Worm (Caenorhabditis elegans) whole organism, L1 larva: ENCODE measurements around the gene anoh-2.

Experiments used
- C16A3.4 ChIP-seq: fragments of 150-350 bp; optimal IDR thresholded peaks from 2 replicates; lab custom pipeline; 2014; ENCODE audit warnings: missing biosample characterization, missing genetic modification characterization
- C34B4.2 ChIP-seq: sonication (generic microtip); optimal IDR thresholded peaks from 2 replicates; lab custom pipeline; 2017; ENCODE audit warnings: mild to moderate bottlenecking, missing genetic modification characterization, missing compliant biosample characterization
- F16B12.6 ChIP-seq: fragments of 150-350 bp; optimal IDR thresholded peaks from 2 replicates; lab custom pipeline; 2014; ENCODE audit warnings: missing biosample characterization, missing genetic modification characterization
- aly-2 ChIP-seq: fragments of 150-350 bp; optimal IDR thresholded peaks from 2 replicates; lab custom pipeline; 2014; ENCODE audit warnings: missing biosample characterization, missing genetic modification characterization
- blmp-1 ChIP-seq: fragments of 150-350 bp; optimal IDR thresholded peaks from 2 replicates; lab custom pipeline; 2014; ENCODE audit warnings: missing biosample characterization, missing genetic modification characterization
- ceh-63 ChIP-seq: fragments of 200-800 bp; sonication (Bioruptor generic); optimal IDR thresholded peaks from 2 replicates; lab custom pipeline; 2018; ENCODE audit warnings: mild to moderate bottlenecking, missing genetic modification characterization, missing compliant biosample characterization
- ceh-8 ChIP-seq: fragments of 200-800 bp; sonication (Bioruptor generic); optimal IDR thresholded peaks from 2 replicates; lab custom pipeline; 2018; ENCODE audit warnings: mild to moderate bottlenecking, missing genetic modification characterization, moderate library complexity, missing compliant biosample characterization
- ceh-88 ChIP-seq: fragments of 200-800 bp; sonication (Bioruptor generic); IDR thresholded peaks from 2 replicates; pipeline ENCODE4 v1.3.6; 2022; ENCODE audit warnings: missing genetic modification characterization, missing compliant biosample characterization
- ceh-90 ChIP-seq: sonication (generic microtip); optimal IDR thresholded peaks from 2 replicates; lab custom pipeline; 2016; ENCODE audit warnings: missing genetic modification characterization, missing compliant biosample characterization
- dpl-1 ChIP-seq, 3 experiments: fragments of 150-350 bp in 2 of 3; sonication (generic microtip) in 1 of 3; optimal IDR thresholded peaks; 2 replicates each; lab custom pipeline; 2014 to 2017; ENCODE audit warnings: missing biosample characterization in 3 of 3, missing genetic modification characterization in 3 of 3, missing genetic modification reagents in 3 of 3
- dsc-1 ChIP-seq: sonication (generic microtip); optimal IDR thresholded peaks from 2 replicates; lab custom pipeline; 2016; ENCODE audit warnings: mild to moderate bottlenecking, missing genetic modification characterization, missing compliant biosample characterization
- efl-1 ChIP-seq, 4 experiments: fragments of 150-350 bp; optimal IDR thresholded peaks in 3 of 4; peaks in 1 of 4; 1 replicate in 1 of 4; 2 replicates in 3 of 4; lab custom pipeline; 2014; ENCODE audit warnings: missing biosample characterization in 2 of 4, missing genetic modification characterization in 2 of 4, missing genetic modification reagents in 2 of 4
- egl-13 ChIP-seq: sonication (generic microtip); optimal IDR thresholded peaks from 2 replicates; lab custom pipeline; 2016; ENCODE audit warnings: missing genotype, missing genetic modification reagents, missing genetic modification characterization, missing compliant biosample characterization
- elt-2 ChIP-seq: sonication (generic microtip); optimal IDR thresholded peaks from 2 replicates; lab custom pipeline; 2016; ENCODE audit warnings: missing genetic modification characterization, mild to moderate bottlenecking, inconsistent platforms, missing compliant biosample characterization, missing genetic modification reagents
- elt-3 ChIP-seq, 6 experiments: fragments of 150-350 bp in 1 of 6; sonication (generic microtip); optimal IDR thresholded peaks; 2 replicates each; lab custom pipeline; 2017 to 2018; ENCODE audit warnings: missing biosample characterization in 6 of 6, missing genetic modification characterization in 6 of 6, inconsistent platforms in 1 of 6
- fkh-4 ChIP-seq: sonication (generic microtip); optimal IDR thresholded peaks from 2 replicates; lab custom pipeline; 2016; ENCODE audit warnings: missing compliant biosample characterization, missing genetic modification characterization, borderline replicate concordance
- fkh-8 ChIP-seq: sonication (generic microtip); optimal IDR thresholded peaks from 2 replicates; lab custom pipeline; 2016; ENCODE audit warnings: mild to moderate bottlenecking, missing genetic modification characterization, missing compliant biosample characterization
- grh-1 ChIP-seq: fragments of 200-800 bp; sonication (Bioruptor generic); IDR thresholded peaks from 2 replicates; pipeline ENCODE4 v1.3.6; 2022; ENCODE audit warnings: missing genetic modification reagents, missing genetic modification characterization, missing compliant biosample characterization
- hlh-17 ChIP-seq: fragments of 200-800 bp; sonication (Bioruptor generic); optimal IDR thresholded peaks from 2 replicates; lab custom pipeline; 2018; ENCODE audit warnings: missing genetic modification characterization, mild to moderate bottlenecking, missing compliant biosample characterization, moderate library complexity, borderline replicate concordance
- hlh-4 ChIP-seq: sonication (generic microtip); optimal IDR thresholded peaks from 2 replicates; lab custom pipeline; 2016; ENCODE audit warnings: mild to moderate bottlenecking, missing genetic modification characterization, missing compliant biosample characterization
- hpl-2 ChIP-seq: fragments of 150-350 bp; optimal IDR thresholded peaks from 2 replicates; lab custom pipeline; 2014; ENCODE audit warnings: missing biosample characterization, missing genetic modification reagents, missing genetic modification characterization
- irx-1 ChIP-seq: sonication (generic microtip); optimal IDR thresholded peaks from 2 replicates; lab custom pipeline; 2016; ENCODE audit warnings: missing genetic modification characterization, missing compliant biosample characterization
- isw-1 ChIP-seq: fragments of 200-800 bp; sonication (Bioruptor generic); IDR thresholded peaks from 2 replicates; pipeline ENCODE4 v1.3.6; 2022; ENCODE audit warnings: missing genetic modification characterization, missing compliant biosample characterization
- jun-1 ChIP-seq: fragments of 150-350 bp; optimal IDR thresholded peaks from 2 replicates; lab custom pipeline; 2014; ENCODE audit warnings: missing biosample characterization, missing genetic modification reagents, missing genetic modification characterization
- lin-14 ChIP-seq: fragments of 200-800 bp; sonication (Bioruptor generic); optimal IDR thresholded peaks from 2 replicates; lab custom pipeline; 2018; ENCODE audit warnings: mild to moderate bottlenecking, missing genetic modification characterization, moderate library complexity, missing compliant biosample characterization
- lin-35 ChIP-seq, 2 experiments: fragments of 150-350 bp; optimal IDR thresholded peaks; 2 replicates each; lab custom pipeline; 2014; ENCODE audit warnings: missing biosample characterization in 2 of 2, missing genetic modification characterization in 2 of 2, missing genetic modification reagents in 2 of 2
- lin-39 ChIP-seq: fragments of 150-350 bp; optimal IDR thresholded peaks from 2 replicates; lab custom pipeline; 2014; ENCODE audit warnings: missing biosample characterization, missing genetic modification reagents, missing genetic modification characterization
- mab-9 ChIP-seq: fragments of 200-800 bp; sonication (Bioruptor generic); IDR thresholded peaks from 2 replicates; pipeline ENCODE4 v1.3.6; 2022; ENCODE audit warnings: missing genetic modification reagents, missing genetic modification characterization, missing compliant biosample characterization
- mdl-1 ChIP-seq, 2 experiments: fragments of 150-350 bp; optimal IDR thresholded peaks; 2 replicates each; lab custom pipeline; 2014 to 2017; ENCODE audit warnings: missing biosample characterization in 2 of 2, missing genetic modification characterization in 2 of 2, inconsistent platforms in 1 of 2
- mef-2 ChIP-seq: fragments of 150-350 bp; optimal IDR thresholded peaks from 2 replicates; lab custom pipeline; 2014; ENCODE audit warnings: missing biosample characterization, missing genetic modification characterization
- nhr-12 ChIP-seq: sonication (generic microtip); optimal IDR thresholded peaks from 2 replicates; lab custom pipeline; 2017; ENCODE audit warnings: missing biosample characterization, missing genetic modification characterization
- nhr-19 ChIP-seq: fragments of 200-800 bp; sonication (Bioruptor generic); conservative IDR thresholded peaks from 2 replicates; pipeline ENCODE4 v1.3.6; 2022; ENCODE audit warnings: missing genetic modification characterization, missing compliant biosample characterization
- nhr-20 ChIP-seq: sonication (generic microtip); optimal IDR thresholded peaks from 2 replicates; lab custom pipeline; 2016; ENCODE audit warnings: mild to moderate bottlenecking, missing genetic modification characterization, missing compliant biosample characterization
- nhr-47 ChIP-seq: sonication (generic microtip); optimal IDR thresholded peaks from 2 replicates; lab custom pipeline; 2016; ENCODE audit warnings: mild to moderate bottlenecking, missing genetic modification characterization, moderate library complexity, missing compliant biosample characterization
- nhr-71 ChIP-seq: sonication (generic microtip); optimal IDR thresholded peaks from 2 replicates; lab custom pipeline; 2016; ENCODE audit warnings: mild to moderate bottlenecking, missing genetic modification characterization, moderate library complexity, missing compliant biosample characterization
- nhr-85 ChIP-seq: sonication (generic microtip); peaks from one replicate; lab custom pipeline; 2016; ENCODE audit warnings: missing genetic modification characterization, inconsistent platforms, missing compliant biosample characterization
- nhr-90 ChIP-seq: sonication (generic microtip); optimal IDR thresholded peaks from 2 replicates; lab custom pipeline; 2016; ENCODE audit warnings: mild to moderate bottlenecking, missing genetic modification characterization, missing compliant biosample characterization; ENCODE audit not compliant: poor library complexity
- pax-3 ChIP-seq: fragments of 200-800 bp; sonication (Bioruptor generic); optimal IDR thresholded peaks from 2 replicates; lab custom pipeline; 2018; ENCODE audit warnings: mild to moderate bottlenecking, missing genetic modification characterization, moderate library complexity, missing compliant biosample characterization
- snu-23 ChIP-seq: sonication (generic microtip); optimal IDR thresholded peaks from 2 replicates; lab custom pipeline; 2016; ENCODE audit warnings: missing genetic modification characterization, missing compliant biosample characterization
- sox-4 ChIP-seq: sonication (generic microtip); optimal IDR thresholded peaks from 2 replicates; lab custom pipeline; 2016; ENCODE audit warnings: missing genetic modification characterization, missing compliant biosample characterization
- tbx-2 ChIP-seq: sonication (generic microtip); optimal IDR thresholded peaks from 2 replicates; lab custom pipeline; 2016; ENCODE audit warnings: missing genetic modification characterization, missing compliant biosample characterization
- unc-130 ChIP-seq: fragments of 150-350 bp; optimal IDR thresholded peaks from 2 replicates; lab custom pipeline; 2017; ENCODE audit warnings: missing biosample characterization, missing genetic modification characterization, inconsistent platforms
- unc-98 ChIP-seq: fragments of 200-800 bp; sonication (Bioruptor generic); IDR thresholded peaks from 2 replicates; pipeline ENCODE4 v1.3.6; 2022; ENCODE audit warnings: missing genetic modification characterization, missing compliant biosample characterization
- vab-15 ChIP-seq: sonication (generic microtip); optimal IDR thresholded peaks from 2 replicates; lab custom pipeline; 2017; ENCODE audit warnings: missing genotype, mild to moderate bottlenecking, missing genetic modification characterization, missing compliant biosample characterization
- xbp-1 ChIP-seq: sonication (generic microtip); optimal IDR thresholded peaks from 2 replicates; lab custom pipeline; 2016; ENCODE audit warnings: missing genetic modification characterization, missing compliant biosample characterization
- zip-4 ChIP-seq: fragments of 200-800 bp; sonication (Bioruptor generic); optimal IDR thresholded peaks from 2 replicates; lab custom pipeline; 2018; ENCODE audit warnings: mild to moderate bottlenecking, missing genetic modification characterization, moderate library complexity, missing compliant biosample characterization
- ztf-11 ChIP-seq, 2 experiments: sonication (generic microtip); optimal IDR thresholded peaks; 2 replicates each; lab custom pipeline; 2016 to 2017; ENCODE audit warnings: missing genetic modification characterization in 2 of 2, missing biosample characterization in 1 of 2, missing compliant biosample characterization in 1 of 2
- ztf-4 ChIP-seq: fragments of 150-350 bp; optimal IDR thresholded peaks from 2 replicates; lab custom pipeline; 2014; ENCODE audit warnings: missing biosample characterization, missing genetic modification characterization

Gene anoh-2

DNA sequence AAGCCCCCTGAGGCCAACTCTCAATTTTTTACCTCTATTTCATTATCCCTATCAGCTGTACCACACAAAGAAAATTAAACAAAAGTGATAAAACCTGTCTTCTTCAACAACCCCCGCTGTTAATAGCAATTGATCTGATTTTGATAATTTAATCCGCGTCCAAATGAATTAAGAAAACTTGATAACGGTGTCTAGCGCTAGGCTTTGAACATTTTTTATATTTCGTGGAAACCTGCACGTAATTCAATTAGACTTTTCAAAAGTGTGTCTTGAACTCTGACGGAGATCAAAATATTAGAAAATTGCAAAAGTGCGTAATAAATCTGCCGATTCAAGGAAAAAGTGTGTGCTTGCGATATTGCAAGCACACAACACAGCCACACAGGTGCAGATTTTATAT lies 44.7 kb upstream of the anoh-2 start (continued):
- TF ChIP-seq ceh-88 (GFP tag; lab: Robert Waterston, UW) (no peak), nhr-19 (GFP tag; lab: Robert Waterston, UW) (no peak), nhr-71 (peak; percentile 71), lin-35 (GFP tag; optimal IDR thresholded peaks at IDR 0.05; lab: Kevin White, UChicago) (no peak), hlh-17 (GFP tag; lab: Kevin White, UChicago) (no peak), mef-2 (tag; lab: Kevin White, UChicago) (no peak), hpl-2 (GFP tag; lab: Kevin White, UChicago) (no peak), elt-3 (tag; optimal IDR thresholded peaks at IDR 0.05; lab: Kevin White, UChicago) (no peak), dpl-1 (GFP tag; optimal IDR thresholded peaks at IDR 0.05; lab: Kevin White, UChicago) (no peak), nhr-20 (tag; lab: Kevin White, UChicago) (peak; percentile 38), pax-3 (tag; lab: Kevin White, UChicago) (no peak), lin-14 (peak; percentile 12), hlh-4 (tag; lab: Kevin White, UChicago) (no peak)

ce11 chrIV:14614176-14614740 lies 43.9 kb upstream of the anoh-2 start:
- TF ChIP-seq lin-35 (GFP tag; optimal IDR thresholded peaks at IDR 0.05; lab: Kevin White, UChicago) (peak in 1 of 2 experiments; percentile 31), lin-39 (no peak), elt-2 (no peak), dpl-1 (GFP tag; optimal IDR thresholded peaks at IDR 0.05; lab: Kevin White, UChicago) (peak in 1 of 3 experiments; percentile 4), vab-15 (tag; lab: Kevin White, UChicago) (peak; percentile 5), lin-14 (peak; percentile 63), nhr-90 (tag; lab: Kevin White, UChicago) (peak; percentile 67), unc-98 (no peak), ceh-63 (no peak), sox-4 (tag; lab: Kevin White, UChicago) (no peak), ztf-11 (tag; optimal IDR thresholded peaks at IDR 0.05; lab: Kevin White, UChicago) (no peak), nhr-20 (tag; lab: Kevin White, UChicago) (peak; percentile 87), irx-1 (tag; lab: Kevin White, UChicago) (peak; percentile 22), ceh-8 (GFP tag; lab: Kevin White, UChicago) (no peak), aly-2 (tag; lab: Kevin White, UChicago) (no peak), efl-1 (optimal IDR thresholded peaks at IDR 0.05; lab: Kevin White, UChicago) (no peak), efl-1 (GFP tag; optimal IDR thresholded peaks at IDR 0.05 in 1 of 2; lab: Kevin White, UChicago) (peak in 1 of 2 experiments; percentile 66), nhr-12 (tag; lab: Kevin White, UChicago) (no peak), isw-1 (no peak), xbp-1 (tag; lab: Kevin White, UChicago) (peak; percentile 10), F16B12.6 (no peak), ceh-90 (tag; lab: Kevin White, UChicago) (no peak), C34B4.2 (tag; lab: Kevin White, UChicago) (no peak), dsc-1 (tag; lab: Kevin White, UChicago) (peak; percentile 21), hpl-2 (GFP tag; lab: Kevin White, UChicago) (no peak), egl-13 (no peak), elt-3 (tag; optimal IDR thresholded peaks at IDR 0.05; lab: Kevin White, UChicago) (peak; percentile 63 to 93 (median 80)), fkh-4 (tag; lab: Kevin White, UChicago) (no peak), unc-130 (tag; lab: Kevin White, UChicago) (peak; percentile 33), blmp-1 (tag; lab: Kevin White, UChicago) (peak; percentile 71), nhr-71 (peak; percentile 80), nhr-47 (peak; percentile 64), snu-23 (peak; percentile 57), C16A3.4 (tag; lab: Kevin White, UChicago) (no peak), mdl-1 (tag; optimal IDR thresholded peaks at IDR 0.05; lab: Kevin White, UChicago) (peak in 1 of 2 experiments; percentile 63), jun-1 (tag; lab: Kevin White, UChicago) (peak; percentile 44), grh-1 (GFP tag; lab: Robert Waterston, UW) (peak; percentile 45), tbx-2 (tag; lab: Kevin White, UChicago) (peak; percentile 52), nhr-85 (peak; percentile 94), fkh-8 (peak; percentile 40), zip-4 (GFP tag; lab: Kevin White, UChicago) (no peak), mab-9 (GFP tag; lab: Robert Waterston, UW) (no peak), nhr-19 (GFP tag; lab: Robert Waterston, UW) (peak; percentile 77), ztf-4 (tag; lab: Kevin White, UChicago) (peak; percentile 5)
